Worm (Caenorhabditis elegans) whole organism, mixed stage, embryonic: Measurements from ENCODE around the gene C05E4.7.

Experiments used
- M03D4.4 ChIP-seq: sonication (generic microtip); optimal IDR thresholded peaks from 2 replicates; lab custom pipeline; 2017; ENCODE audit warnings: mild to moderate bottlenecking, missing genetic modification characterization, missing compliant biosample characterization
- bed-3 ChIP-seq: fragments of 200-800 bp; sonication (Bioruptor generic); optimal IDR thresholded peaks from 3 replicates; lab custom pipeline; 2018; ENCODE audit warnings: mild to moderate bottlenecking, missing genetic modification characterization, moderate library complexity, missing compliant biosample characterization
- blmp-1 ChIP-seq: fragments of 150-350 bp; optimal IDR thresholded peaks from 2 replicates; lab custom pipeline; 2014; ENCODE audit warnings: missing biosample characterization, missing genetic modification characterization
- ceh-39 ChIP-seq: fragments of 150-350 bp; optimal IDR thresholded peaks from 2 replicates; lab custom pipeline; 2014; ENCODE audit warnings: missing biosample characterization, missing genetic modification characterization
- ceh-43 ChIP-seq: fragments of 200-800 bp; sonication (Bioruptor generic); optimal IDR thresholded peaks from 2 replicates; lab custom pipeline; 2018; ENCODE audit warnings: mild to moderate bottlenecking, missing genetic modification characterization, moderate library complexity, missing compliant biosample characterization
- ceh-83 ChIP-seq: fragments of 200-800 bp; sonication (Bioruptor generic); optimal IDR thresholded peaks from 2 replicates; lab custom pipeline; 2018; ENCODE audit warnings: mild to moderate bottlenecking, missing genetic modification characterization, missing compliant biosample characterization
- drap-1 ChIP-seq: fragments of 200-800 bp; sonication (Bioruptor generic); optimal IDR thresholded peaks from 3 replicates; lab custom pipeline; 2018; ENCODE audit warnings: mild to moderate bottlenecking, missing genetic modification characterization, missing compliant biosample characterization
- elt-1 ChIP-seq: sonication (generic microtip); optimal IDR thresholded peaks from 2 replicates; lab custom pipeline; 2017; ENCODE audit warnings: missing genetic modification characterization, mild to moderate bottlenecking, missing compliant biosample characterization, antibody characterized with exemption, moderate library complexity, borderline replicate concordance; ENCODE audit not compliant: insufficient read depth
- elt-3 ChIP-seq: fragments of 150-350 bp; optimal IDR thresholded peaks from 2 replicates; lab custom pipeline; 2014; ENCODE audit warnings: missing biosample characterization, missing genetic modification characterization
- ham-2 ChIP-seq: fragments of 200-800 bp; sonication (Bioruptor generic); optimal IDR thresholded peaks from 2 replicates; lab custom pipeline; 2018; ENCODE audit warnings: mild to moderate bottlenecking, missing genetic modification characterization, missing compliant biosample characterization
- hlh-1 ChIP-seq: fragments of 150-350 bp; optimal IDR thresholded peaks from 2 replicates; lab custom pipeline; 2014; ENCODE audit warnings: missing biosample characterization, missing genetic modification reagents, missing genetic modification characterization
- lin-32 ChIP-seq: fragments of 200-800 bp; sonication (Bioruptor generic); optimal IDR thresholded peaks from 2 replicates; lab custom pipeline; 2018; ENCODE audit warnings: mild to moderate bottlenecking, missing genetic modification characterization, missing compliant biosample characterization
- lsy-2 ChIP-seq: fragments of 150-350 bp; optimal IDR thresholded peaks from 2 replicates; lab custom pipeline; 2014; ENCODE audit warnings: missing biosample characterization, missing genetic modification characterization
- mab-5 ChIP-seq: fragments of 150-350 bp; optimal IDR thresholded peaks from 2 replicates; lab custom pipeline; 2014; ENCODE audit warnings: missing biosample characterization, missing genetic modification characterization
- mep-1 ChIP-seq: fragments of 150-350 bp; optimal IDR thresholded peaks from 2 replicates; lab custom pipeline; 2017; ENCODE audit warnings: missing biosample characterization, missing genetic modification reagents, missing genetic modification characterization, inconsistent platforms
- mls-2 ChIP-seq: sonication (generic microtip); optimal IDR thresholded peaks from 2 replicates; lab custom pipeline; 2016; ENCODE audit warnings: mild to moderate bottlenecking, missing genetic modification characterization, moderate library complexity, missing compliant biosample characterization
- nhr-12 ChIP-seq: fragments of 150-350 bp; optimal IDR thresholded peaks from 2 replicates; lab custom pipeline; 2014; ENCODE audit warnings: missing biosample characterization, missing genetic modification characterization
- nhr-2 ChIP-seq: fragments of 150-350 bp; optimal IDR thresholded peaks from 2 replicates; lab custom pipeline; 2014; ENCODE audit warnings: missing biosample characterization, missing genetic modification characterization
- nhr-237 ChIP-seq: fragments of 150-350 bp; optimal IDR thresholded peaks from 2 replicates; lab custom pipeline; 2014; ENCODE audit warnings: missing biosample characterization, missing genetic modification characterization
- nhr-28 ChIP-seq: fragments of 150-350 bp; optimal IDR thresholded peaks from 2 replicates; lab custom pipeline; 2014; ENCODE audit warnings: missing biosample characterization, missing genetic modification characterization
- nhr-76 ChIP-seq: sonication (generic microtip); optimal IDR thresholded peaks from 2 replicates; lab custom pipeline; 2017; ENCODE audit warnings: missing biosample characterization, missing genetic modification characterization
- pha-4 ChIP-seq: fragments of 150-350 bp; optimal IDR thresholded peaks from 2 replicates; lab custom pipeline; 2018; ENCODE audit warnings: missing biosample characterization, missing genetic modification reagents, missing genetic modification characterization
- sem-2 ChIP-seq: fragments of 200-800 bp; sonication (Bioruptor generic); optimal IDR thresholded peaks from 2 replicates; lab custom pipeline; 2018; ENCODE audit warnings: mild to moderate bottlenecking, missing genetic modification characterization, missing compliant biosample characterization
- snpc-4 ChIP-seq: fragments of 150-350 bp; optimal IDR thresholded peaks from 2 replicates; lab custom pipeline; 2014; ENCODE audit warnings: missing biosample characterization, missing genetic modification characterization
- sptf-1 ChIP-seq: sonication (generic microtip); optimal IDR thresholded peaks from 2 replicates; lab custom pipeline; 2017; ENCODE audit warnings: mild to moderate bottlenecking, missing genetic modification characterization, moderate library complexity, missing compliant biosample characterization
- tbx-8 ChIP-seq: fragments of 200-800 bp; sonication (Bioruptor generic); optimal IDR thresholded peaks from 2 replicates; lab custom pipeline; 2018; ENCODE audit warnings: mild to moderate bottlenecking, missing genetic modification characterization, moderate library complexity, missing compliant biosample characterization
- unc-120 ChIP-seq: sonication (generic microtip); optimal IDR thresholded peaks from 2 replicates; lab custom pipeline; 2017; ENCODE audit warnings: missing genetic modification characterization, missing compliant biosample characterization; ENCODE audit not compliant: poor library complexity, severe bottlenecking
- unc-39 ChIP-seq: fragments of 150-350 bp; optimal IDR thresholded peaks from 2 replicates; lab custom pipeline; 2014; ENCODE audit warnings: missing biosample characterization, missing genetic modification characterization
- unc-62 ChIP-seq: fragments of 150-350 bp; optimal IDR thresholded peaks from 2 replicates; lab custom pipeline; 2014; ENCODE audit warnings: missing biosample characterization, missing genetic modification reagents, missing genetic modification characterization
- zip-8 ChIP-seq: fragments of 150-350 bp; optimal IDR thresholded peaks from 2 replicates; lab custom pipeline; 2014; ENCODE audit warnings: missing biosample characterization, missing genetic modification characterization
- ztf-11 ChIP-seq: fragments of 150-350 bp; optimal IDR thresholded peaks from 2 replicates; lab custom pipeline; 2014; ENCODE audit warnings: missing biosample characterization, missing genetic modification characterization

C05E4.7 gene

ce11 chrV:756169-756568, 14.2 kb downstream of the C05E4.7 start, which contains the start of gene str-20:
Gene str-20, plus strand, starts transcription at chrV:756469.
- TF ChIP-seq snpc-4 (tag; lab: Kevin White, UChicago) (no peak), elt-3 (tag; lab: Kevin White, UChicago) (no peak), hlh-1 (tag; lab: Kevin White, UChicago) (no peak), tbx-8 (GFP tag; lab: Kevin White, UChicago) (no peak), unc-120 (tag; lab: Kevin White, UChicago) (no peak), mab-5 (tag; lab: Kevin White, UChicago) (no peak), unc-62 (GFP tag; lab: Kevin White, UChicago) (no peak), sem-2 (no peak), nhr-12 (tag; lab: Kevin White, UChicago) (no peak)

- TF ChIP-seq ceh-43 (GFP tag; lab: Kevin White, UChicago), result no peak
- TF ChIP-seq unc-120 (tag; lab: Kevin White, UChicago), result no peak
- TF ChIP-seq lsy-2 (tag; lab: Kevin White, UChicago), result no peak
- no peak for TF ChIP-seq ham-2 (GFP tag; lab: Kevin White, UChicago)
- TF ChIP-seq hlh-1 (tag; lab: Kevin White, UChicago), result no peak
- TF ChIP-seq, all 35 proteins: peak for 0
Observed at ce11 chrV:761235-761634, 19.3 kb downstream of the C05E4.7 start, which contains the start of gene C05E4.15. Gene C05E4.15, minus strand, starts transcription at chrV:761335.

ce11 chrV:761882-762281, 20.0 kb downstream of the C05E4.7 start, which contains the start of gene C05E4.12:
Gene C05E4.12, minus strand, starts transcription at chrV:761982.
- TF ChIP-seq nhr-237 (tag; lab: Kevin White, UChicago) (no peak), lin-32 (GFP tag; lab: Kevin White, UChicago) (no peak), nhr-12 (tag; lab: Kevin White, UChicago) (no peak), mls-2 (tag; lab: Kevin White, UChicago) (no peak), bed-3 (GFP tag; lab: Kevin White, UChicago) (no peak), ham-2 (GFP tag; lab: Kevin White, UChicago) (no peak), nhr-28 (no peak)

- no peak for TF ChIP-seq blmp-1 (tag; lab: Kevin White, UChicago)
- no peak for TF ChIP-seq lsy-2 (tag; lab: Kevin White, UChicago)
- TF ChIP-seq elt-1, result no peak
- no peak for TF ChIP-seq M03D4.4
- TF ChIP-seq nhr-2 (tag; lab: Kevin White, UChicago), result no peak
- no peak for TF ChIP-seq sem-2
Observed at ce11 chrV:762340-762739, 20.4 kb downstream of the C05E4.7 start, which contains the start of gene srp-2. Gene srp-2, plus strand, starts transcription at chrV:762640.

- no peak for TF ChIP-seq mep-1 (tag; lab: Kevin White, UChicago)
- TF ChIP-seq unc-39 (tag; lab: Kevin White, UChicago), result no peak
- no peak for TF ChIP-seq drap-1 (GFP tag; lab: Kevin White, UChicago)
- TF ChIP-seq elt-3 (tag; lab: Kevin White, UChicago), result no peak
- TF ChIP-seq zip-8, result no peak
- no peak for TF ChIP-seq ham-2 (GFP tag; lab: Kevin White, UChicago)
- TF ChIP-seq bed-3 (GFP tag; lab: Kevin White, UChicago), result no peak
- TF ChIP-seq sptf-1 (tag; lab: Kevin White, UChicago), result no peak
- TF ChIP-seq ceh-43 (GFP tag; lab: Kevin White, UChicago), result no peak
- no peak for TF ChIP-seq sem-2
- TF ChIP-seq M03D4.4, result no peak
- no peak for TF ChIP-seq nhr-237 (tag; lab: Kevin White, UChicago)
- TF ChIP-seq nhr-76 (tag; lab: Kevin White, UChicago), result no peak
- TF ChIP-seq pha-4 (tag; lab: Kevin White, UChicago), result no peak
- no peak for TF ChIP-seq ztf-11 (tag; lab: Kevin White, UChicago)
- no peak for TF ChIP-seq snpc-4 (tag; lab: Kevin White, UChicago)
- no peak for TF ChIP-seq ceh-39 (tag; lab: Kevin White, UChicago)
- TF ChIP-seq ceh-83 (GFP tag; lab: Kevin White, UChicago), result no peak
- TF ChIP-seq nhr-12 (tag; lab: Kevin White, UChicago), result no peak
Observed at ce11 chrV:764732-765131, 22.8 kb downstream of the C05E4.7 start, which contains the start of gene str-238. Gene str-238, plus strand, starts transcription at chrV:765032.
